Fruit fly (Drosophila melanogaster) S2 (cell line): ENCODE measurements around the gene CG13671.

ENCODE experiments used
- CG8478 ChIP-seq: fragments of >200 bp; optimal IDR thresholded peaks from 2 replicates; lab custom pipeline; 2018
- CTCF ChIP-seq, 2 experiments: fragments of >200 bp; optimal IDR thresholded peaks; 2 replicates each; lab custom pipeline; 2018

dm6 chr3L:8288396-8288795 is 11.5 kb upstream of the CG13671 start:
- no peak for TF ChIP-seq CG8478 (lab: Kevin White, UChicago)
- no peak for TF ChIP-seq CTCF (optimal IDR thresholded peaks at IDR 0.05; lab: Kevin White, UChicago)
